Worm (Caenorhabditis elegans) whole organism, L1 larva: ENCODE measurements around the gene srw-36.

Experiments
- C04F5.9 ChIP-seq: sonication (generic microtip); optimal IDR thresholded peaks from 2 replicates; lab custom pipeline; 2016; ENCODE audit warnings: missing genetic modification characterization, missing compliant biosample characterization
- C34B4.2 ChIP-seq: sonication (generic microtip); optimal IDR thresholded peaks from 2 replicates; lab custom pipeline; 2017; ENCODE audit warnings: mild to moderate bottlenecking, missing genetic modification characterization, missing compliant biosample characterization
- F16B12.6 ChIP-seq: fragments of 150-350 bp; optimal IDR thresholded peaks from 2 replicates; lab custom pipeline; 2014; ENCODE audit warnings: missing biosample characterization, missing genetic modification characterization
- Y116A8C.19 ChIP-seq: sonication (generic microtip); optimal IDR thresholded peaks from 2 replicates; lab custom pipeline; 2016; ENCODE audit warnings: missing compliant biosample characterization, missing genetic modification characterization, borderline replicate concordance
- aha-1 ChIP-seq: fragments of 150-350 bp; optimal IDR thresholded peaks from 2 replicates; lab custom pipeline; 2014; ENCODE audit warnings: missing biosample characterization, missing genetic modification characterization
- alr-1 ChIP-seq: fragments of 200-800 bp; sonication (Bioruptor generic); optimal IDR thresholded peaks from 2 replicates; lab custom pipeline; 2018; ENCODE audit warnings: borderline replicate concordance, mild to moderate bottlenecking, missing genetic modification characterization, missing compliant biosample characterization
- ama-1 ChIP-seq: fragments of 150-350 bp; optimal IDR thresholded peaks from 2 replicates; lab custom pipeline; 2014
- ceh-82 ChIP-seq, 3 experiments: fragments of 150-350 bp in 1 of 3; sonication (generic microtip) in 2 of 3; optimal IDR thresholded peaks; 2 replicates each; lab custom pipeline; 2014 to 2017; ENCODE audit warnings: missing biosample characterization in 3 of 3, missing genetic modification characterization in 3 of 3
- ceh-88 ChIP-seq: fragments of 200-800 bp; sonication (Bioruptor generic); IDR thresholded peaks from 2 replicates; pipeline ENCODE4 v1.3.6; 2022; ENCODE audit warnings: missing genetic modification characterization, missing compliant biosample characterization
- dpl-1 ChIP-seq, 3 experiments: fragments of 150-350 bp in 2 of 3; sonication (generic microtip) in 1 of 3; optimal IDR thresholded peaks; 2 replicates each; lab custom pipeline; 2014 to 2017; ENCODE audit warnings: missing biosample characterization in 3 of 3, missing genetic modification characterization in 3 of 3, missing genetic modification reagents in 3 of 3
- dsc-1 ChIP-seq: sonication (generic microtip); optimal IDR thresholded peaks from 2 replicates; lab custom pipeline; 2016; ENCODE audit warnings: mild to moderate bottlenecking, missing genetic modification characterization, missing compliant biosample characterization
- efl-1 ChIP-seq, 4 experiments: fragments of 150-350 bp; optimal IDR thresholded peaks in 3 of 4; peaks in 1 of 4; 1 replicate in 1 of 4; 2 replicates in 3 of 4; lab custom pipeline; 2014; ENCODE audit warnings: missing biosample characterization in 2 of 4, missing genetic modification characterization in 2 of 4, missing genetic modification reagents in 2 of 4
- egl-27 ChIP-seq, 2 experiments: fragments of 150-350 bp in 1 of 2; sonication (generic microtip); optimal IDR thresholded peaks; 3 replicates each; lab custom pipeline; 2017 to 2018; ENCODE audit warnings: missing biosample characterization in 2 of 2, missing genetic modification characterization in 2 of 2, missing genetic modification reagents in 2 of 2
- elt-3 ChIP-seq, 6 experiments: fragments of 150-350 bp in 1 of 6; sonication (generic microtip); optimal IDR thresholded peaks; 2 replicates each; lab custom pipeline; 2017 to 2018; ENCODE audit warnings: missing biosample characterization in 6 of 6, missing genetic modification characterization in 6 of 6, inconsistent platforms in 1 of 6
- ets-5 ChIP-seq: fragments of 200-800 bp; sonication (Bioruptor generic); IDR thresholded peaks from 2 replicates; pipeline ENCODE4 v1.3.6; 2022; ENCODE audit warnings: missing genetic modification characterization, missing compliant biosample characterization
- grh-1 ChIP-seq: fragments of 200-800 bp; sonication (Bioruptor generic); IDR thresholded peaks from 2 replicates; pipeline ENCODE4 v1.3.6; 2022; ENCODE audit warnings: missing genetic modification reagents, missing genetic modification characterization, missing compliant biosample characterization
- hlh-17 ChIP-seq: fragments of 200-800 bp; sonication (Bioruptor generic); optimal IDR thresholded peaks from 2 replicates; lab custom pipeline; 2018; ENCODE audit warnings: missing genetic modification characterization, mild to moderate bottlenecking, missing compliant biosample characterization, moderate library complexity, borderline replicate concordance
- jun-1 ChIP-seq: fragments of 150-350 bp; optimal IDR thresholded peaks from 2 replicates; lab custom pipeline; 2014; ENCODE audit warnings: missing biosample characterization, missing genetic modification reagents, missing genetic modification characterization
- nhr-28 ChIP-seq: fragments of 150-350 bp; optimal IDR thresholded peaks from 2 replicates; lab custom pipeline; 2014; ENCODE audit warnings: missing biosample characterization, missing genetic modification characterization
- nhr-71 ChIP-seq: sonication (generic microtip); optimal IDR thresholded peaks from 2 replicates; lab custom pipeline; 2016; ENCODE audit warnings: mild to moderate bottlenecking, missing genetic modification characterization, moderate library complexity, missing compliant biosample characterization
- nhr-76 ChIP-seq: sonication (generic microtip); optimal IDR thresholded peaks from 2 replicates; lab custom pipeline; 2017; ENCODE audit warnings: missing biosample characterization, missing genetic modification characterization
- nhr-77 ChIP-seq: fragments of 150-350 bp; optimal IDR thresholded peaks from 2 replicates; lab custom pipeline; 2014; ENCODE audit warnings: missing biosample characterization, missing genetic modification characterization
- nhr-85 ChIP-seq: sonication (generic microtip); peaks from one replicate; lab custom pipeline; 2016; ENCODE audit warnings: missing genetic modification characterization, inconsistent platforms, missing compliant biosample characterization
- pax-3 ChIP-seq: fragments of 200-800 bp; sonication (Bioruptor generic); optimal IDR thresholded peaks from 2 replicates; lab custom pipeline; 2018; ENCODE audit warnings: mild to moderate bottlenecking, missing genetic modification characterization, moderate library complexity, missing compliant biosample characterization
- sox-4 ChIP-seq: sonication (generic microtip); optimal IDR thresholded peaks from 2 replicates; lab custom pipeline; 2016; ENCODE audit warnings: missing genetic modification characterization, missing compliant biosample characterization
- sptf-1 ChIP-seq: fragments of 150-350 bp; optimal IDR thresholded peaks from 2 replicates; lab custom pipeline; 2014; ENCODE audit warnings: missing biosample characterization, missing genetic modification characterization
- sup-37 ChIP-seq: fragments of 200-800 bp; sonication (Bioruptor generic); optimal IDR thresholded peaks from 2 replicates; lab custom pipeline; 2018; ENCODE audit warnings: mild to moderate bottlenecking, missing genetic modification characterization, missing compliant biosample characterization
- tbx-2 ChIP-seq: sonication (generic microtip); optimal IDR thresholded peaks from 2 replicates; lab custom pipeline; 2016; ENCODE audit warnings: missing genetic modification characterization, missing compliant biosample characterization
- tlp-1 ChIP-seq: fragments of 150-350 bp; optimal IDR thresholded peaks from 2 replicates; lab custom pipeline; 2014; ENCODE audit warnings: missing biosample characterization, missing genetic modification characterization
- unc-62 ChIP-seq: fragments of 150-350 bp; optimal IDR thresholded peaks from 2 replicates; lab custom pipeline; 2014; ENCODE audit warnings: missing biosample characterization, missing genetic modification reagents, missing genetic modification characterization
- unc-86 ChIP-seq: sonication (generic microtip); optimal IDR thresholded peaks from 2 replicates; lab custom pipeline; 2016; ENCODE audit warnings: missing genetic modification characterization, missing compliant biosample characterization
- vab-15 ChIP-seq: sonication (generic microtip); optimal IDR thresholded peaks from 2 replicates; lab custom pipeline; 2017; ENCODE audit warnings: missing genotype, mild to moderate bottlenecking, missing genetic modification characterization, missing compliant biosample characterization
- ztf-11 ChIP-seq, 2 experiments: sonication (generic microtip); optimal IDR thresholded peaks; 2 replicates each; lab custom pipeline; 2016 to 2017; ENCODE audit warnings: missing genetic modification characterization in 2 of 2, missing biosample characterization in 1 of 2, missing compliant biosample characterization in 1 of 2
- ztf-4 ChIP-seq: fragments of 150-350 bp; optimal IDR thresholded peaks from 2 replicates; lab custom pipeline; 2014; ENCODE audit warnings: missing biosample characterization, missing genetic modification characterization

The srw-36 gene

DNA sequence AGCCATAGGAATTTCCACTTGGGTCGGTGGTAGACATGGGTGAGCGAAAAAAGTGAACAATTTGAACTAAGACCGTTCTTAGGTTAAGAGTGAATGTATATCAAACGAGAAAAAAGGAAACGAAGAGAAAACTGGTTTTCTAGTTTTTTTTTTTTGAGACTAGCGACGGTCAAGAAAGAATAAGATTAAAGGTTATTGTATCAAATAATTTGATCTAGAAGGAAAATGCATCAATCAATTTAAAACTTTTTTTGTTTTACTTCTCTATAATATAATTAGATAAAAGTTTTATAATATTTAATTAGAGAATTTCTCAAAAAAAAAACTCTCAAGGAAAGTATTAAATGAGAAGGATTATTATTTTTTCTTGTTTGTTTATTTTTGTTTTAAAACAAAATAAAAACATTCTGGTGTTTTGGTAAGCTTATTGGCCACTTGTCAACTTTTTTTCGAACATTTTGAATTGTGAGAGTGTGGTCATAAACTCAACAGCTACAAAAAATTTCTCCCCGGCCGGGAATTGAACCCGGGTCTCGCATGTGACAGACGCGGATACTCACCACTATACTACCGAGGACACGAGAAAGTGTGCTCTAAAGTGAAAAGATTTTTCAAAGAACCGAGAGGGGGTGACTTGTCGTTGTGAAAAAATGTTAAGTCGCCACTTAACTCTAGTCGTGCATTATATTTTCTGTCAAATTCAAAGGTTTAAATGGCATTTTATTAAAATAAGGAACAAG, 37.6 kb upstream of the srw-36 start, which contains the start of gene W06G6.17:
W06G6.17 (minus strand) TSS at position 51 of the 740 bp plus-strand sequence.
- TF ChIP-seq dsc-1 (tag; lab: Kevin White, UChicago): no peak
- no peak for TF ChIP-seq nhr-28 (tag; lab: Kevin White, UChicago)
- no peak for TF ChIP-seq nhr-71 (tag; lab: Kevin White, UChicago)
- TF ChIP-seq F16B12.6 (tag; lab: Kevin White, UChicago): no peak
- no peak for TF ChIP-seq ceh-88 (GFP tag; lab: Robert Waterston, UW)
- TF ChIP-seq nhr-76 (tag; lab: Kevin White, UChicago): no peak
- TF ChIP-seq grh-1 (GFP tag; lab: Robert Waterston, UW): no peak
- TF ChIP-seq Y116A8C.19 (tag; lab: Kevin White, UChicago): no peak
- TF ChIP-seq ztf-4 (tag; lab: Kevin White, UChicago): no peak
- no peak for TF ChIP-seq aha-1 (tag; lab: Kevin White, UChicago)
- no peak for TF ChIP-seq sup-37
- TF ChIP-seq ama-1: no peak
- no peak for TF ChIP-seq tbx-2 (tag; lab: Kevin White, UChicago)
- TF ChIP-seq unc-62 (GFP tag; lab: Kevin White, UChicago): no peak
- no peak for TF ChIP-seq tlp-1
- TF ChIP-seq vab-15 (tag; lab: Kevin White, UChicago): no peak

DNA sequence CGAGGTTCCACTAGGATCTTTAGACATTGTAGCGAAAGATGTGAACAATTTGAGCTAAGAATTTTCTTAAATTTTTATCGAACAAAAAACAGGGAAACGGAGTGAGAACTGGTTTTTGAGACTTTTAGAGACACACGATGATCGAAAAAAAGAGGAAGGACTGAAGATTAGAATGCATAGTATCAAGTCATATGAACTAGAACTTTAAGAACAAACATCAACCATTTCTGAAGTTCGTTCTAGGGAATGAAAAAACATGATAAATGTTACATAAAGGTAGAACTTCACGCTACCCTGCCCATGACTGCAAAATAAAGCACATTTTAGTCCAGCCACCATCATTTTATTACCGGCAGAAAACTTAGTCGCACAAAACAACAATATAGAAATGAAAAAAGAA, 36.6 kb upstream of the srw-36 start, which contains the start of gene W06G6.9:
W06G6.9 (minus strand) TSS at position 101 of the 400 bp plus-strand sequence.
- TF ChIP-seq C34B4.2 (tag; lab: Kevin White, UChicago) (no peak), vab-15 (tag; lab: Kevin White, UChicago) (no peak), ets-5 (GFP tag; lab: Robert Waterston, UW) (no peak), egl-27 (tag; optimal IDR thresholded peaks at IDR 0.05; lab: Kevin White, UChicago) (no peak), nhr-28 (tag; lab: Kevin White, UChicago) (no peak), sptf-1 (tag; lab: Kevin White, UChicago) (no peak), elt-3 (tag; optimal IDR thresholded peaks at IDR 0.05; lab: Kevin White, UChicago) (no peak), hlh-17 (GFP tag; lab: Kevin White, UChicago) (no peak), pax-3 (tag; lab: Kevin White, UChicago) (no peak), dsc-1 (tag; lab: Kevin White, UChicago) (no peak)

DNA sequence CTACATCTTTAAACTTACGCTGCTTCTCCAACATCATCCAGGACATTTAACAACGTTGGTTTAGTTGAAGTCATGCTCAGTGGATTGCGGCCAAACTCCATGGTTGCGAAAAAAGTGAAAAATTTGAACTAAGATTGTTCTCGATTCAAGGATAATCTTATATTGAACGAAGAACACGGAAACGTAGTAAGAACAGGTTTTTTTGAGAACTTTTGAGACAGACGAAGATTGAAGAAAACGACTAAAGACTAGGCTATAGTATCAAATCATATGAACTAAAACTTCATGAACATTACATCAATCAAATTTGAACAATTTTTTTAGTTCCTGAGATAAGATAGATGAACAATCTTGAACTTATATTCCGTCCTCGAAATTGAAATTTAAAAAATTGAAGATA, 35.9 kb upstream of the srw-36 start, which contains the start of gene W06G6.10:
W06G6.10 (minus strand) TSS at position 101 of the 400 bp plus-strand sequence.
- no peak for TF ChIP-seq jun-1 (tag; lab: Kevin White, UChicago)
- no peak for TF ChIP-seq alr-1
- no peak for TF ChIP-seq efl-1 (optimal IDR thresholded peaks at IDR 0.05; lab: Kevin White, UChicago)
- peak in 1 of 2 experiments; percentile 10 for TF ChIP-seq efl-1 (GFP tag; optimal IDR thresholded peaks at IDR 0.05 in 1 of 2; lab: Kevin White, UChicago)
- no peak for TF ChIP-seq unc-86 (tag; lab: Kevin White, UChicago)
- no peak for TF ChIP-seq ztf-11 (tag; optimal IDR thresholded peaks at IDR 0.05; lab: Kevin White, UChicago)

DNA sequence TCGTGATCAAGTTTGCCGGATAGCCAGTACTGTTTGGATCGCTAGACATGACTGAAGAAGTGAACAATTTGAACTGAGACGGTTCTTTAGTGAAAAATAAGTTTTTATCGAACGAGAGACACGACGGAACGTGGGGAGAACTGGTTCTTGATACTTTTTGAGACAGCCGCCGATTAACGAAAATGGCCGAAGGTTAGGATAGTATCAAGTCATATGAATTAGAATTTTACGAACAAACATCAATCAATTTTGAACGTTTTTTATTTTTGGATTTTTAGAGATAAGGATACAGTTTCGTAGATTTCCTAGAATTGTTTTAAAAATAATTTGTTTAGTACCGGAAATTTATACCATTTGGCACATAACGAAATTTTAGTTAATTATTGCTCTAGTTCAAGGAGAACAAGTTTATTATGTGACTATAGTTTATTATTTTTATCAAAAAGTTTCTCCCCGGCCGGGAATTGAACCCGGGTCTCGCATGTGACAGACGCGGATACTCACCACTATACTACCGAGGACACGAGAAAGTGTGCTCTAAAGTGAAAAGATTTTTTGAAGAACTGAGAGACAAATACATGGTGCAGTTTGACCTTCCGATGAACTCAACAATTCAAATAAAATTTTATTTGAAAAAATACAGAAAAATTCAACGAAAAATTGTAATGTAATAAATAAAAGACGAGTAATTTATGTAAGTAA, 34.5 kb upstream of the srw-36 start, which contains the start of gene W06G6.20:
W06G6.20 (minus strand) TSS at position 51 of the 702 bp plus-strand sequence.
- TF ChIP-seq dpl-1 (GFP tag; optimal IDR thresholded peaks at IDR 0.05; lab: Kevin White, UChicago): no peak
- no peak for TF ChIP-seq nhr-77 (tag; lab: Kevin White, UChicago)
- no peak for TF ChIP-seq ceh-82 (tag; optimal IDR thresholded peaks at IDR 0.05; lab: Kevin White, UChicago)
- TF ChIP-seq nhr-76 (tag; lab: Kevin White, UChicago): no peak
- no peak for TF ChIP-seq sox-4 (tag; lab: Kevin White, UChicago)
- TF ChIP-seq C04F5.9 (tag; lab: Kevin White, UChicago): no peak
- peak; percentile 6 for TF ChIP-seq nhr-85 (tag; lab: Kevin White, UChicago)
